Worm (Caenorhabditis elegans): Measurements from ENCODE around the gene bkip-1.

DNA sequence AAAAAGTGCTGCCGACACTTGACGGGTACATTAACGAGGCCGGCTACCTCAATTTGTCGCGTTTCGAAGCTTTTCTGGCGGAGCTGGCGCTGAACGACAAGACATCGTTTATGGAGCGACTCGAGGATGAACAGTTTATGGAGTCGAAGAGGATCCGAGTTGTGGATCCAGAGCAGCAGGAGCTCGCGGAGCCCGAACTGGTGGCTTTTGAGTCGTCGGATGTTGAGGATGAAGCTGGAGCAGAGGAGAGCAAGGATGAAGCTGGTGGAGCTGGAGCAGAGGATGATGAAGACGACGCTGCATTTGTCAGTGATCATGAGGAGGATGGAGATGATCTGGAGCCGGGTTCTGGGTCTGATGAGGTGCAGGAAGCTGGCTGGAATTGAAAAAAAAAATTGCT, 26.2 kb upstream of the bkip-1 start:
- no peak for TF ChIP-seq elt-3 (tag; optimal IDR thresholded peaks at IDR 0.05)
- TF ChIP-seq ama-1 (optimal IDR thresholded peaks at IDR 0.05): no peak
- TF ChIP-seq R02D3.7 (tag; optimal IDR thresholded peaks at IDR 0.05): no peak
- no peak for TF ChIP-seq egl-27 (tag; optimal IDR thresholded peaks at IDR 0.05)

All from whole organism, L2 larva.